Fruit fly (Drosophila melanogaster) whole organism, embryonic: ENCODE results near the gene amrt.

Experiments
- BEAF-32 ChIP-seq: fragments of 200-800 bp; sonication (Bioruptor generic); optimal IDR thresholded peaks from 3 replicates; lab custom pipeline; 2017; ENCODE audit warnings: missing biosample characterization, missing genetic modification characterization, mild to moderate bottlenecking, moderate library complexity, missing genetic modification reagents
- CG11504 ChIP-seq: fragments of 200-800 bp; sonication (Bioruptor generic); optimal IDR thresholded peaks from 3 replicates; lab custom pipeline; 2019; ENCODE audit warnings: missing biosample characterization, mild to moderate bottlenecking, missing genetic modification characterization, moderate library complexity
- CG12391 ChIP-seq: fragments of 200-800 bp; sonication (Bioruptor generic); optimal IDR thresholded peaks from 3 replicates; lab custom pipeline; 2018; ENCODE audit warnings: missing biosample characterization, mild to moderate bottlenecking, missing genetic modification characterization, moderate library complexity
- CG13424 ChIP-seq: fragments of 200-800 bp; sonication (Bioruptor generic); optimal IDR thresholded peaks from 2 replicates; lab custom pipeline; 2019; ENCODE audit warnings: missing biosample characterization, mild to moderate bottlenecking, missing genetic modification characterization, moderate library complexity
- CG14441 ChIP-seq: fragments of 200-800 bp; sonication (Bioruptor generic); IDR thresholded peaks from 2 replicates; pipeline ENCODE4 v1.3.6; 2022; ENCODE audit warnings: missing biosample characterization, missing genetic modification characterization
- CG16779 ChIP-seq: fragments of 200-800 bp; sonication (Bioruptor generic); IDR thresholded peaks from 2 replicates; pipeline ENCODE4 v1.3.6; 2022; ENCODE audit warnings: missing biosample characterization, missing genetic modification characterization
- CG17328 ChIP-seq: fragments of 200-800 bp; sonication (Bioruptor generic); IDR thresholded peaks from 2 replicates; pipeline ENCODE4 v1.3.6; 2022; ENCODE audit warnings: missing biosample characterization, missing genetic modification characterization
- CG30403 ChIP-seq: fragments of 200-800 bp; sonication (Bioruptor generic); optimal IDR thresholded peaks from 3 replicates; lab custom pipeline; 2016; ENCODE audit warnings: missing biosample characterization, missing genetic modification characterization
- CG3065 ChIP-seq: fragments of 200-800 bp; sonication (Bioruptor generic); optimal IDR thresholded peaks from 2 replicates; lab custom pipeline; 2016; ENCODE audit warnings: missing biosample characterization, missing genetic modification characterization
- CG34224 ChIP-seq: fragments of 200-800 bp; sonication (Bioruptor generic); IDR thresholded peaks from 3 replicates; pipeline ENCODE4 v1.3.6; 2022; ENCODE audit warnings: missing biosample characterization, missing genetic modification characterization; ENCODE audit not compliant: partially characterized antibody
- CG4707 ChIP-seq: fragments of 200-800 bp; sonication (Bioruptor generic); optimal IDR thresholded peaks from 2 replicates; lab custom pipeline; 2018; ENCODE audit warnings: missing biosample characterization, mild to moderate bottlenecking, missing genetic modification characterization, moderate library complexity
- CG4820 ChIP-seq: fragments of 200-800 bp; sonication (Bioruptor generic); optimal IDR thresholded peaks from 3 replicates; lab custom pipeline; 2016; ENCODE audit warnings: missing biosample characterization, missing genetic modification characterization
- CG5180 ChIP-seq: fragments of 200-800 bp; sonication (Bioruptor generic); optimal IDR thresholded peaks from 3 replicates; lab custom pipeline; 2017; ENCODE audit warnings: missing biosample characterization, missing genetic modification characterization, mild to moderate bottlenecking, moderate library complexity, missing genetic modification reagents
- CG7786 ChIP-seq: fragments of 200-800 bp; sonication (Bioruptor generic); optimal IDR thresholded peaks from 2 replicates; lab custom pipeline; 2016; ENCODE audit warnings: missing biosample characterization, missing genetic modification characterization
- CG8924 ChIP-seq: fragments of 200-800 bp; optimal IDR thresholded peaks from 3 replicates; lab custom pipeline; 2019; ENCODE audit warnings: missing biosample characterization, mild to moderate bottlenecking, missing genetic modification characterization, moderate library complexity
- CG9797 ChIP-seq: fragments of 200-800 bp; sonication (Bioruptor generic); optimal IDR thresholded peaks from 3 replicates; lab custom pipeline; 2018; ENCODE audit warnings: missing biosample characterization, mild to moderate bottlenecking, missing genetic modification characterization
- CHES-1-like ChIP-seq: fragments of 200-800 bp; sonication (Bioruptor generic); optimal IDR thresholded peaks from 2 replicates; lab custom pipeline; 2016; ENCODE audit warnings: missing biosample characterization, missing genetic modification characterization
- Fer2 ChIP-seq: fragments of 200-800 bp; sonication (Bioruptor generic); optimal IDR thresholded peaks from 2 replicates; lab custom pipeline; 2018; ENCODE audit warnings: missing biosample characterization, mild to moderate bottlenecking, missing genetic modification characterization, moderate library complexity
- HLH4C ChIP-seq: fragments of 200-800 bp; sonication (Bioruptor generic); IDR thresholded peaks from 3 replicates; pipeline ENCODE4 v1.3.6; 2022; ENCODE audit warnings: missing biosample characterization, missing genetic modification characterization; ENCODE audit not compliant: partially characterized antibody
- HmgD ChIP-seq: fragments of 200-800 bp; sonication (Bioruptor generic); optimal IDR thresholded peaks from 3 replicates; lab custom pipeline; 2016; ENCODE audit warnings: missing biosample characterization, missing genetic modification characterization
- Hmr ChIP-seq: fragments of 200-800 bp; sonication (Bioruptor generic); optimal IDR thresholded peaks from 3 replicates; lab custom pipeline; 2017; ENCODE audit warnings: mild to moderate bottlenecking, missing biosample characterization, missing genetic modification reagents, missing genetic modification characterization
- Hr51 ChIP-seq, 2 experiments: fragments of 200-800 bp; sonication (Bioruptor generic); optimal IDR thresholded peaks; 2 replicates in 1 of 2; 3 replicates in 1 of 2; lab custom pipeline; 2016 to 2018; ENCODE audit warnings: missing biosample characterization in 2 of 2, missing genetic modification characterization in 2 of 2, mild to moderate bottlenecking in 1 of 2, moderate library complexity in 1 of 2
- Lpt ChIP-seq: fragments of >200 bp; optimal IDR thresholded peaks from 2 replicates; lab custom pipeline; 2018; ENCODE audit warnings: missing biosample characterization, missing genetic modification characterization
- MESR4 ChIP-seq: fragments of 200-800 bp; sonication (Bioruptor generic); optimal IDR thresholded peaks from 2 replicates; lab custom pipeline; 2018; ENCODE audit warnings: missing biosample characterization, mild to moderate bottlenecking, missing genetic modification characterization, moderate library complexity
- Mad ChIP-seq: fragments of 200-800 bp; sonication (Bioruptor generic); optimal IDR thresholded peaks from 2 replicates; lab custom pipeline; 2016; ENCODE audit warnings: missing biosample characterization, missing genetic modification characterization
- Nf-YC ChIP-seq: fragments of 200-800 bp; optimal IDR thresholded peaks from 3 replicates; lab custom pipeline; 2019; ENCODE audit warnings: missing biosample characterization, mild to moderate bottlenecking, missing genetic modification characterization, moderate library complexity
- Side ChIP-seq: fragments of 200-800 bp; sonication (Bioruptor generic); optimal IDR thresholded peaks from 2 replicates; lab custom pipeline; 2016; ENCODE audit warnings: missing biosample characterization, missing genetic modification characterization
- Sin3A ChIP-seq: fragments of >200 bp; optimal IDR thresholded peaks from 2 replicates; lab custom pipeline; 2018
- Trl ChIP-seq, 3 experiments: fragments of >200 bp in 2 of 3; fragments of 200-800 bp in 1 of 3; sonication (Bioruptor generic) in 1 of 3; optimal IDR thresholded peaks; 2 replicates in 1 of 3; 3 replicates in 2 of 3; lab custom pipeline; 2016 to 2017; ENCODE audit warnings: missing biosample characterization in 1 of 3, missing genetic modification characterization in 1 of 3
- aop ChIP-seq: fragments of 200-800 bp; sonication (Bioruptor generic); IDR thresholded peaks from 2 replicates; pipeline ENCODE4 v1.3.6; 2022; ENCODE audit warnings: missing biosample characterization, missing genetic modification characterization
- br ChIP-seq: fragments of >200 bp; optimal IDR thresholded peaks from 2 replicates; lab custom pipeline; 2017
- bsh ChIP-seq, 2 experiments: fragments of 200-800 bp; sonication (Bioruptor generic); optimal IDR thresholded peaks; 2 replicates each; lab custom pipeline; 2017 to 2018; ENCODE audit warnings: mild to moderate bottlenecking in 2 of 2, missing biosample characterization in 2 of 2, missing genetic modification characterization in 2 of 2, moderate library complexity in 1 of 2
- caup ChIP-seq: fragments of 200-800 bp; sonication (Bioruptor generic); optimal IDR thresholded peaks from 3 replicates; lab custom pipeline; 2017; ENCODE audit warnings: missing biosample characterization, mild to moderate bottlenecking, missing genetic modification characterization, moderate library complexity; ENCODE audit not compliant: severe bottlenecking
- chinmo ChIP-seq: fragments of 200-800 bp; sonication (Bioruptor generic); IDR thresholded peaks from 4 replicates; pipeline ENCODE4 v1.3.6; 2022; ENCODE audit warnings: missing biosample characterization, missing genetic modification characterization; ENCODE audit not compliant: partially characterized antibody
- ci ChIP-seq: fragments of 200-800 bp; sonication (Bioruptor generic); IDR thresholded peaks from 3 replicates; pipeline ENCODE4 v1.3.6; 2022; ENCODE audit warnings: missing biosample characterization, missing genetic modification characterization
- gce ChIP-seq: fragments of 200-800 bp; sonication (Bioruptor generic); IDR thresholded peaks from 3 replicates; pipeline ENCODE4 v1.3.6; 2022; ENCODE audit warnings: missing biosample characterization, missing genetic modification characterization
- gem ChIP-seq: fragments of 200-800 bp; sonication (Bioruptor generic); optimal IDR thresholded peaks from 2 replicates; lab custom pipeline; 2019; ENCODE audit warnings: missing biosample characterization, mild to moderate bottlenecking, missing genetic modification characterization, moderate library complexity
- klu ChIP-seq: fragments of 200-800 bp; sonication (Bioruptor generic); IDR thresholded peaks from 2 replicates; pipeline ENCODE4 v1.3.6; 2022; ENCODE audit warnings: missing biosample characterization, missing genetic modification characterization
- kni ChIP-seq: fragments of 200-800 bp; sonication (Bioruptor generic); optimal IDR thresholded peaks from 3 replicates; lab custom pipeline; 2017; ENCODE audit warnings: mild to moderate bottlenecking, missing biosample characterization, missing genetic modification reagents, missing genetic modification characterization
- knrl ChIP-seq: fragments of 200-800 bp; sonication (Bioruptor generic); IDR thresholded peaks from 3 replicates; pipeline ENCODE4 v1.3.6; 2022; ENCODE audit warnings: missing biosample characterization, missing genetic modification characterization; ENCODE audit not compliant: partially characterized antibody
- lola ChIP-seq, 3 experiments: fragments of >200 bp in 2 of 3; fragments of 200-800 bp in 1 of 3; sonication (Bioruptor generic) in 1 of 3; optimal IDR thresholded peaks; 2 replicates each; lab custom pipeline; 2017 to 2019; ENCODE audit warnings: missing biosample characterization in 3 of 3, missing genetic modification characterization in 3 of 3, mild to moderate bottlenecking in 1 of 3, moderate library complexity in 1 of 3
- luna ChIP-seq: fragments of 200-800 bp; sonication (Bioruptor generic); optimal IDR thresholded peaks from 2 replicates; lab custom pipeline; 2016; ENCODE audit warnings: missing biosample characterization, missing genetic modification characterization
- pho ChIP-seq: fragments of 200-800 bp; sonication (Bioruptor generic); optimal IDR thresholded peaks from 2 replicates; lab custom pipeline; 2016; ENCODE audit warnings: missing biosample characterization, missing genetic modification characterization
- phol ChIP-seq: fragments of 200-800 bp; sonication (Bioruptor generic); optimal IDR thresholded peaks from 3 replicates; lab custom pipeline; 2018; ENCODE audit warnings: missing biosample characterization, mild to moderate bottlenecking, missing genetic modification characterization, moderate library complexity
- slou ChIP-seq: fragments of 200-800 bp; sonication (Bioruptor generic); optimal IDR thresholded peaks from 3 replicates; lab custom pipeline; 2016; ENCODE audit warnings: missing biosample characterization, missing genetic modification characterization
- stwl ChIP-seq: fragments of 200-800 bp; sonication (Bioruptor generic); optimal IDR thresholded peaks from 3 replicates; lab custom pipeline; 2018; ENCODE audit warnings: missing biosample characterization, mild to moderate bottlenecking, missing genetic modification characterization, moderate library complexity
- tio ChIP-seq: fragments of 200-800 bp; sonication (Bioruptor generic); optimal IDR thresholded peaks from 2 replicates; lab custom pipeline; 2017; ENCODE audit warnings: missing biosample characterization, missing genetic modification characterization, inconsistent platforms
- trem ChIP-seq: fragments of 200-800 bp; optimal IDR thresholded peaks from 3 replicates; lab custom pipeline; 2019; ENCODE audit warnings: missing biosample characterization, mild to moderate bottlenecking, missing genetic modification characterization, moderate library complexity
- zfh2 ChIP-seq: fragments of 200-800 bp; sonication (Bioruptor generic); optimal IDR thresholded peaks from 2 replicates; lab custom pipeline; 2016; ENCODE audit warnings: missing biosample characterization, missing genetic modification characterization

Gene amrt

DNA sequence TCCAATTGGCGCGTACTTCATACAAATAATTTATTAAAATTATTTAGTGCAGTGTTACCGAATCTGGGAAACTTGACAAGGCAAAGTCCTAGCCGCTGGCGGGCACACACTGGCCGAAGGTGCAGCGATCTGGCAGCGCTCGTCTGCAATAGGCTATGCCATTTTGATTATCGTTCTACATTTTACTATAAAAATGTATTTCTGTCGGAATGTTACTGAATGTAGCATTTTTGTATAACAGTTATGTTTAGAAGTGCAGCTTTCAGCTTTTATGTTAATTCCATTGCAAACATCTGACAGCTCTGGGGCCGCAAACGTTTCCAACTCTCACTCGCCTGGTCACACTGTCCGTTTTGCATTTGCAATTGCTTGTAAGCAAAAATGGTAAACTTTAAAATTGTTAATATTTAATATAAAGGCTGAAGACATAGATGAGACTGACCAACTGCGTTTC lies 37.6 kb upstream of the amrt start, which contains the start of gene Grip91 (continued):
- TF ChIP-seq Hmr (GFP tag; lab: Kevin White, UChicago) = peak; percentile 31
- peak; percentile 4 for TF ChIP-seq CG30403 (GFP tag; lab: Kevin White, UChicago)
- TF ChIP-seq HLH4C (GFP tag; lab: Robert Waterston, UW) = 0 out of 3 replicates have a peak, but pooled peaks have one; percentile 35
- TF ChIP-seq bsh (GFP tag; optimal IDR thresholded peaks at IDR 0.05; lab: Kevin White, UChicago) = no peak
- TF ChIP-seq phol (tag; lab: Kevin White, UChicago) = peak; percentile 78
- no peak for TF ChIP-seq Fer2
- TF ChIP-seq knrl = 0 out of 3 replicates have a peak, but pooled peaks have one; percentile 50
- no peak for TF ChIP-seq Side (GFP tag; lab: Kevin White, UChicago)
- peak; percentile 52 for TF ChIP-seq BEAF-32 (GFP tag; lab: Kevin White, UChicago)
- no peak for TF ChIP-seq CG13424 (tag; lab: Kevin White, UChicago)
- peak; percentile 15 for TF ChIP-seq CG11504
- TF ChIP-seq gce = no peak
- peak; percentile 14 for TF ChIP-seq pho
- TF ChIP-seq CG8924 = peak; percentile 35
- peak; percentile 66 for TF ChIP-seq Nf-YC (tag; lab: Kevin White, UChicago)
- no peak for TF ChIP-seq tio (GFP tag; lab: Kevin White, UChicago)
- TF ChIP-seq slou (GFP tag; lab: Kevin White, UChicago) = no peak
- no peak for TF ChIP-seq Hr51 (GFP tag; optimal IDR thresholded peaks at IDR 0.05; lab: Kevin White, UChicago)
- TF ChIP-seq Sin3A (lab: Kevin White, UChicago) = peak; percentile 93
- TF ChIP-seq trem (tag; lab: Kevin White, UChicago) = peak; percentile 61
- TF ChIP-seq lola (GFP tag; optimal IDR thresholded peaks at IDR 0.05; lab: Kevin White, UChicago) = no peak
- 0 out of 4 replicates have a peak, but pooled peaks have one; percentile 45 for TF ChIP-seq chinmo
- no peak for TF ChIP-seq Mad (GFP tag; lab: Kevin White, UChicago)
- no peak for TF ChIP-seq CG7786 (GFP tag; lab: Kevin White, UChicago)
- no peak for TF ChIP-seq aop (GFP tag; lab: Robert Waterston, UW)
- peak; percentile 10 for TF ChIP-seq gem (tag; lab: Kevin White, UChicago)
- no peak for TF ChIP-seq CG4820
- no peak for TF ChIP-seq br (lab: Kevin White, UChicago)
- no peak for TF ChIP-seq CG17328
- TF ChIP-seq CG16779 (GFP tag; lab: Robert Waterston, UW) = no peak
- TF ChIP-seq kni (GFP tag; lab: Kevin White, UChicago) = no peak
- peak; percentile 87 for TF ChIP-seq CG9797 (GFP tag; lab: Kevin White, UChicago)
- TF ChIP-seq CG34224 (GFP tag; lab: Robert Waterston, UW) = peak; percentile 42; the same call in 1 of the 3 replicates
- TF ChIP-seq zfh2 (GFP tag; lab: Kevin White, UChicago) = peak; percentile 11
- no peak for TF ChIP-seq Lpt (GFP tag; lab: Kevin White, UChicago)
- peak in 1 of 2 experiments; percentile 7 for TF ChIP-seq Trl (optimal IDR thresholded peaks at IDR 0.05; lab: Kevin White, UChicago)
- no peak for TF ChIP-seq Trl (GFP tag; optimal IDR thresholded peaks at IDR 0.05; lab: Kevin White, UChicago)
- no peak for TF ChIP-seq ci
- no peak for TF ChIP-seq luna (GFP tag; lab: Kevin White, UChicago)
- TF ChIP-seq CG3065 (GFP tag; lab: Kevin White, UChicago) = no peak
- peak; percentile 66 for TF ChIP-seq stwl (tag; lab: Kevin White, UChicago)
- no peak for TF ChIP-seq HmgD (GFP tag; lab: Kevin White, UChicago)
- TF ChIP-seq CG12391 (tag; lab: Kevin White, UChicago) = peak; percentile 5
- TF ChIP-seq MESR4 = peak; percentile 18
- TF ChIP-seq klu (GFP tag; lab: Robert Waterston, UW) = no peak
- TF ChIP-seq caup (GFP tag; lab: Kevin White, UChicago) = no peak
- 0 out of 2 replicates have a peak, but pooled peaks have one; percentile 10 for TF ChIP-seq CG14441 (GFP tag; lab: Robert Waterston, UW)
- no peak for TF ChIP-seq CG4707 (GFP tag; lab: Kevin White, UChicago)
- peak; percentile 11 for TF ChIP-seq CHES-1-like (GFP tag; lab: Kevin White, UChicago)
- TF ChIP-seq CG5180 (GFP tag; lab: Kevin White, UChicago) = no peak
